Worm (Caenorhabditis elegans) whole organism, late embryonic: ENCODE results near the gene rol-3.

ENCODE experiments used
- Y22D7AL.16 ChIP-seq: sonication (generic microtip); optimal IDR thresholded peaks from 2 replicates; lab custom pipeline; 2016; ENCODE audit warnings: missing genetic modification characterization, missing compliant biosample characterization
- hlh-30 ChIP-seq: sonication (generic microtip); optimal IDR thresholded peaks from 2 replicates; lab custom pipeline; 2017; ENCODE audit warnings: antibody characterized with exemption, missing genetic modification characterization, missing compliant biosample characterization; ENCODE audit not compliant: insufficient read depth
- hlh-6 ChIP-seq: sonication (generic microtip); optimal IDR thresholded peaks from 2 replicates; lab custom pipeline; 2016; ENCODE audit warnings: missing genotype, missing genetic modification characterization, missing compliant biosample characterization
- nfya-1 ChIP-seq: sonication (generic microtip); optimal IDR thresholded peaks from 2 replicates; lab custom pipeline; 2017; ENCODE audit warnings: missing genetic modification characterization, mild to moderate bottlenecking, missing compliant biosample characterization, antibody characterized with exemption, moderate library complexity

DNA sequence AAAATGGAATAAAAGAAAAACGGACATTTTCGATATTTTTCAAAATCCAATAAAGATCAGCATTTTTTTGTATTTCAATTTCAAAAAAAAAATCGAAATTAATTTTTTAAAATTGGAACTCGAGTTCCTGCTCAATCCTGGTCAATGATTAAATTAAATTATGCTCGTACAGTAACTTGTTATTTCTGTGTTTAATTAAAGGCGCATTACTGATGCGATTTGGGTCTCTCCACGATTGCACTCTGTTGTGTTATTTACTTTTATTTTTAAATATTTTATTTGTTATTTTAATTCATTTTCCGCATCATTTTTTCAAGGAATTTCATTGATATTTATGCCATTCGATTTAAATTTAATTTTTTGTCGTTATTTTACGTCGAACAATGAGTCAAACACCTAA is 59.9 kb downstream of the rol-3 start:
- TF ChIP-seq hlh-6 (tag; lab: Kevin White, UChicago) (no peak), Y22D7AL.16 (tag; lab: Kevin White, UChicago) (no peak), hlh-30 (tag; lab: Kevin White, UChicago) (no peak), nfya-1 (tag; lab: Kevin White, UChicago) (no peak)
